Worm (Caenorhabditis elegans) whole organism, L3 larva: ENCODE data around the gene C08F8.9.

Experiments
- R02D3.7 ChIP-seq: fragments of 150-350 bp; optimal IDR thresholded peaks from 2 replicates; lab custom pipeline; 2014; ENCODE audit warnings: missing biosample characterization, missing genetic modification characterization
- ZK546.5 ChIP-seq: sonication (generic microtip); optimal IDR thresholded peaks from 2 replicates; lab custom pipeline; 2017; ENCODE audit warnings: missing biosample characterization, missing genetic modification characterization
- aly-2 ChIP-seq: fragments of 150-350 bp; optimal IDR thresholded peaks from 2 replicates; lab custom pipeline; 2014; ENCODE audit warnings: missing biosample characterization, missing genetic modification characterization
- ceh-16 ChIP-seq: sonication (generic microtip); optimal IDR thresholded peaks from 2 replicates; lab custom pipeline; 2017; ENCODE audit warnings: missing biosample characterization, missing genetic modification characterization
- ceh-28 ChIP-seq: fragments of 150-350 bp; optimal IDR thresholded peaks from 2 replicates; lab custom pipeline; 2014; ENCODE audit warnings: missing biosample characterization, missing genetic modification reagents, missing genetic modification characterization
- ceh-82 ChIP-seq: fragments of 150-350 bp; optimal IDR thresholded peaks from 2 replicates; lab custom pipeline; 2014; ENCODE audit warnings: missing biosample characterization, missing genetic modification characterization
- daf-12 ChIP-seq: fragments of 150-350 bp; optimal IDR thresholded peaks from 2 replicates; lab custom pipeline; 2014; ENCODE audit warnings: missing biosample characterization, missing genetic modification reagents, missing genetic modification characterization
- egl-27 ChIP-seq: sonication (generic microtip); optimal IDR thresholded peaks from 4 replicates; lab custom pipeline; 2017; ENCODE audit warnings: missing biosample characterization, missing genetic modification reagents, missing genetic modification characterization
- elt-3 ChIP-seq, 3 experiments: fragments of 150-350 bp in 1 of 3; sonication (generic microtip) in 2 of 3; optimal IDR thresholded peaks; 2 replicates in 2 of 3; 4 replicates in 1 of 3; lab custom pipeline; 2014 to 2017; ENCODE audit warnings: missing biosample characterization in 3 of 3, missing genetic modification characterization in 3 of 3
- eor-1 ChIP-seq, 2 experiments: fragments of 150-350 bp; optimal IDR thresholded peaks; 2 replicates each; lab custom pipeline; 2014 to 2018; ENCODE audit warnings: missing biosample characterization in 2 of 2, missing genetic modification characterization in 2 of 2
- hmg-11 ChIP-seq: sonication (generic microtip); optimal IDR thresholded peaks from 2 replicates; lab custom pipeline; 2016; ENCODE audit warnings: missing genetic modification characterization, missing compliant biosample characterization
- jun-1 ChIP-seq: fragments of 150-350 bp; optimal IDR thresholded peaks from 2 replicates; lab custom pipeline; 2014; ENCODE audit warnings: missing biosample characterization, missing genetic modification reagents, missing genetic modification characterization
- lin-15B ChIP-seq: fragments of 150-350 bp; optimal IDR thresholded peaks from 2 replicates; lab custom pipeline; 2014; ENCODE audit warnings: missing biosample characterization, missing genetic modification characterization
- lsy-12 ChIP-seq: sonication (generic microtip); optimal IDR thresholded peaks from 2 replicates; lab custom pipeline; 2016; ENCODE audit warnings: mild to moderate bottlenecking, missing genetic modification characterization, missing compliant biosample characterization
- mdl-1 ChIP-seq: fragments of 150-350 bp; optimal IDR thresholded peaks from 2 replicates; lab custom pipeline; 2014; ENCODE audit warnings: missing biosample characterization, missing genetic modification characterization
- nfya-1 ChIP-seq: sonication (generic microtip); optimal IDR thresholded peaks from 2 replicates; lab custom pipeline; 2017; ENCODE audit warnings: missing genetic modification characterization, mild to moderate bottlenecking, missing compliant biosample characterization, antibody characterized with exemption, moderate library complexity; ENCODE audit not compliant: insufficient read depth
- nhr-12 ChIP-seq: fragments of 150-350 bp; optimal IDR thresholded peaks from 2 replicates; lab custom pipeline; 2014; ENCODE audit warnings: missing biosample characterization, missing genetic modification characterization
- nhr-23 ChIP-seq: fragments of 150-350 bp; optimal IDR thresholded peaks from 2 replicates; lab custom pipeline; 2014; ENCODE audit warnings: missing biosample characterization, missing genetic modification reagents, missing genetic modification characterization
- nhr-237 ChIP-seq: fragments of 150-350 bp; optimal IDR thresholded peaks from 2 replicates; lab custom pipeline; 2014; ENCODE audit warnings: missing biosample characterization, missing genetic modification characterization
- nhr-25 ChIP-seq: sonication (generic microtip); optimal IDR thresholded peaks from 2 replicates; lab custom pipeline; 2017; ENCODE audit warnings: missing biosample characterization, missing genetic modification characterization
- nhr-28 ChIP-seq: fragments of 150-350 bp; optimal IDR thresholded peaks from 2 replicates; lab custom pipeline; 2014; ENCODE audit warnings: missing biosample characterization, missing genetic modification characterization
- nhr-43 ChIP-seq: sonication (generic microtip); optimal IDR thresholded peaks from 2 replicates; lab custom pipeline; 2016; ENCODE audit warnings: mild to moderate bottlenecking, missing genetic modification characterization, missing compliant biosample characterization; ENCODE audit not compliant: poor library complexity, severe bottlenecking
- nhr-77 ChIP-seq: fragments of 150-350 bp; optimal IDR thresholded peaks from 2 replicates; lab custom pipeline; 2014; ENCODE audit warnings: missing biosample characterization, missing genetic modification characterization
- pha-4 ChIP-seq: fragments of 150-350 bp; optimal IDR thresholded peaks from 2 replicates; lab custom pipeline; 2014; ENCODE audit warnings: missing biosample characterization, missing genetic modification reagents, missing genetic modification characterization
- pqm-1 ChIP-seq: fragments of 150-350 bp; optimal IDR thresholded peaks from 2 replicates; lab custom pipeline; 2017; ENCODE audit warnings: missing biosample characterization, missing genetic modification characterization, inconsistent platforms
- sea-2 ChIP-seq: fragments of 150-350 bp; sonication (generic microtip); optimal IDR thresholded peaks from 4 replicates; lab custom pipeline; 2014; ENCODE audit warnings: missing biosample characterization, missing genetic modification reagents, missing genetic modification characterization
- tbx-2 ChIP-seq: sonication (generic microtip); optimal IDR thresholded peaks from 2 replicates; lab custom pipeline; 2016; ENCODE audit warnings: mild to moderate bottlenecking, missing genetic modification characterization, missing compliant biosample characterization
- unc-39 ChIP-seq: sonication (generic microtip); optimal IDR thresholded peaks from 4 replicates; lab custom pipeline; 2017; ENCODE audit warnings: missing biosample characterization, missing genetic modification characterization
- unc-62 ChIP-seq: fragments of 150-350 bp; sonication (generic microtip); optimal IDR thresholded peaks from 4 replicates; lab custom pipeline; 2014; ENCODE audit warnings: missing biosample characterization, missing genetic modification reagents, missing genetic modification characterization
- zag-1 ChIP-seq: fragments of 150-350 bp; optimal IDR thresholded peaks from 2 replicates; lab custom pipeline; 2014; ENCODE audit warnings: missing biosample characterization, missing genetic modification characterization
- ztf-4 ChIP-seq: fragments of 150-350 bp; optimal IDR thresholded peaks from 2 replicates; lab custom pipeline; 2014; ENCODE audit warnings: missing biosample characterization, missing genetic modification characterization

Gene C08F8.9

DNA sequence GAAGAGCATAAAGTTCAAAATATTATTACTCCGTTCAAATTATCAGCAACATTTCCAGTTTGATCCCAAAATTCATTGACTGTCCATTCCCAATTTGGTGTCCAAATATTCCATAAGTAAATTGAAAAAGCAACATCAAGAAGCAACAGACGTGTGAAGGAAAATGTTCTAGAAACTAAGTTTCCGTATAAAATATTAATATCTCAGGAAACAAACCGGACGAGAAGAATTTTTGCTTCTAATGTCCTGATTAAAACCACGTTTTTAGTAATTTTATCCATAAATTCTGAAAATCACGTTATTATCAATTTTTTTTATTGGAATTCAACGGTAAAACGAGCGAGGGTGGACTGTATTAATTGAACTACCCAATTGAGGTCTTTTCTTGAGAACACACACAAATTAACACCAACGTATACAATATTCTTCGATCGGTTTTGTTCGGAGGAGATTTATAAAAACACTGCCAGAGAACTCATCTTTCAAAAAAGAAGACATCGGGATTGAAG, 31.4 kb downstream of the C08F8.9 start, which contains the start of gene pigq-1 (continued):
- TF ChIP-seq nhr-77 (tag; lab: Kevin White, UChicago) (no peak), R02D3.7 (tag; lab: Kevin White, UChicago) (peak; percentile 49), ztf-4 (no peak)

ce11 chrIV:11146492-11146891, 31.9 kb downstream of the C08F8.9 start:
- TF ChIP-seq ztf-4 (no peak), nhr-23 (no peak), eor-1 (tag; optimal IDR thresholded peaks at IDR 0.05; lab: Kevin White, UChicago) (no peak), pqm-1 (no peak), nhr-43 (no peak), ceh-16 (tag; lab: Kevin White, UChicago) (no peak), ZK546.5 (no peak), nhr-28 (tag; lab: Kevin White, UChicago) (no peak), sea-2 (GFP tag; lab: Kevin White, UChicago) (no peak), lin-15B (tag; lab: Kevin White, UChicago) (no peak), elt-3 (tag; optimal IDR thresholded peaks at IDR 0.05; lab: Kevin White, UChicago) (no peak)

DNA sequence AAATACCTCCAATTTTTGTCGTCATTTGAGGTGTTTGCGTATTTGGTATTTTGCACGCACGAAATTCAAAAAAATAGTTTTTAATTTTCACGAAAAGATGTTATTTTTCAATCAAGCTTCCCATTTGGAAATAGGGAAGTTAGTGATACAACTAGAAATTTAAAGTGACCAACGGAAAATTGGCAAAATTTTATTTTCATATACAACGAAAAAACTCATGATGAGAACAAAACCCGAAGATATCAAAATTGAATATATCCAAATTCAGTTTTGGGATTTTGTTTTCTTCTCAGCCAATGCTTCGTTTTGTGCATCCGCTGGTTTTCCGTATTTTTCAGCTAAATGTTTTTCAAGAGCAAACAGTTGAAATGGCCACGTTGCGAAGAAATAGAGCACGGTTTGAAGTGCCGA, 32.5 kb downstream of the C08F8.9 start:
- TF ChIP-seq ceh-16 (tag; lab: Kevin White, UChicago) (no peak), tbx-2 (tag; lab: Kevin White, UChicago) (no peak), egl-27 (tag; lab: Kevin White, UChicago) (no peak), nhr-23 (no peak), ceh-82 (no peak), nhr-12 (no peak), nfya-1 (tag; lab: Kevin White, UChicago) (no peak), lsy-12 (tag; lab: Kevin White, UChicago) (no peak), ceh-28 (tag; lab: Kevin White, UChicago) (no peak), zag-1 (tag; lab: Kevin White, UChicago) (no peak), aly-2 (tag; lab: Kevin White, UChicago) (no peak)

ce11 chrIV:11143228-11143444, 35.3 kb downstream of the C08F8.9 start, which contains the start of gene F01G4.4:
TSS of gene F01G4.4 (plus strand) at chrIV:11143345.
- TF ChIP-seq nfya-1 (tag; lab: Kevin White, UChicago) (no peak), unc-39 (tag; lab: Kevin White, UChicago) (no peak)

- TF ChIP-seq lin-15B (tag; lab: Kevin White, UChicago), result peak; percentile 28
- no peak for TF ChIP-seq ceh-16 (tag; lab: Kevin White, UChicago)
- TF ChIP-seq nfya-1 (tag; lab: Kevin White, UChicago), result peak; percentile 62
- peak; percentile 33 for TF ChIP-seq nhr-23
- TF ChIP-seq jun-1 (tag; lab: Kevin White, UChicago), result no peak
- TF ChIP-seq pqm-1, result no peak
- TF ChIP-seq zag-1 (tag; lab: Kevin White, UChicago), result no peak
- TF ChIP-seq hmg-11, result no peak
- no peak for TF ChIP-seq tbx-2 (tag; lab: Kevin White, UChicago)
- TF ChIP-seq unc-62 (GFP tag; lab: Kevin White, UChicago), result no peak
- TF ChIP-seq pha-4, result peak; percentile 73
- TF ChIP-seq ceh-28 (tag; lab: Kevin White, UChicago), result no peak
- TF ChIP-seq nhr-25 (tag; lab: Kevin White, UChicago), result peak; percentile 14
- no peak for TF ChIP-seq aly-2 (tag; lab: Kevin White, UChicago)
- no peak for TF ChIP-seq daf-12 (tag; lab: Kevin White, UChicago)
- no peak for TF ChIP-seq mdl-1 (tag; lab: Kevin White, UChicago)
- TF ChIP-seq nhr-237 (tag; lab: Kevin White, UChicago), result no peak
- no peak for TF ChIP-seq nhr-12
- TF ChIP-seq sea-2 (GFP tag; lab: Kevin White, UChicago), result no peak
- TF ChIP-seq ZK546.5, result no peak
Observed at ce11 chrIV:11142314-11143227, 35.8 kb downstream of the C08F8.9 start, which contains the start of gene skih-2. TSS of gene skih-2 (minus strand) at chrIV:11142364.
